Fruit fly (Drosophila melanogaster): Measurements from ENCODE around the gene Dnz1.

The Dnz1 gene

DNA sequence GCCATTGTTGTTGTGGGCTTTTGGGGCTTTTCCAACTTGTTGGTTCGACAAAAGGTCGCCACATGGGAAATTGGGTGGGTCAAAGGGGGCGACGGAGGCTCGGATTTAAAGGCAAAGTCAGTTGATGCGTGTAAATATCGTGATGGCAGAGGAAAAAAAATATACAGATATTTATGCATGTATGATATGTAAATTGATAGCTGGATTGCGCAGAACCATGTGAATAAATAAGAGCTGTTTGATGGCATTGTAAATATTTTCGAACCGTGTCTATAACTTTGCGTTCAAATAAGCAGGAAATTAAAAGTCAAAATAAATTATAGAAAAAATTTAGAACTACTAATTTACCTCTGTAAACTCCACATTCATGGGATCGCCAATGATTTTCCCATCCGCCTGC is 33.8 kb downstream of the Dnz1 start:
- TF ChIP-seq CTCF (optimal IDR thresholded peaks at IDR 0.05) (no peak), CG8478 (optimal IDR thresholded peaks at IDR 0.05) (no peak)

DNA sequence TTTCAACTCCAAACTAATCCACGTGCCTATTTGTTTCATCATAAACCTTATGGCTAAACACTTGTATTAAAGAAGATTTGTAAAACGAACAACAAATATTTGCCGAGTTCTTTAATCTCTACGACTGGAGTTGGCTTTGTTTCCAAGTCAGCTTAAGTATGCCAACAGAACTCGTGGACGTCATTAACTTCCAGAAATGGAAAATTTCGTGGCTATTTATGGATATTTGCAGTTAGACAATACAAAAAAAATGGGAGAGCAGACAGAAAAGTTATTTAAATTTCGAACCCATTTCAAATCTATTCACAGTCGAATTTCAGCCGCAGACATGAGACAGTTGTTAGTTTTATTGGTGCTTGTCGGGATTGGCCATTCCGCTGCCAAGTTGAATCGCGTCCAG is 36.0 kb downstream of the Dnz1 start, which contains the start of gene CG17134:
Gene CG17134, plus strand, starts transcription at position 301 of the 400 bp plus-strand sequence.
- no peak for TF ChIP-seq CG8478 (optimal IDR thresholded peaks at IDR 0.05)

DNA sequence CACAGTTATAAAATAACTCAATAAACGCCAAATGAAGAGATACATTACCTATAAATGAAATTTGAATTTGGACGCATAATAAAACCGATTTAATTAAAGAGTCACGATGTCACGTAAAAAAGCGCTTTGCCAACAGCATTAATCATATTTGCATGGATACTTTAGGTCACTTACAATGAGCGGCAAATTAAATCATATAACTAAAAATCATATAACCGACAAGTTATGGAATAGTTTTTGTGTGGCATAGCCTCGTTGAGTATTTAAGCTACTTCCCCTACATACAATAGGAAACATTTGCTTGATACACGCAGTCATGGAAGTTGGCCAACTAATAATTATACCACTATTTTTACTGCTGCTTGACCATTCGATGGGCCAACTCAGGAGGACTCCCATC is 37.6 kb downstream of the Dnz1 start, which contains the start of gene CG6508:
Gene CG6508, plus strand, starts transcription at position 301 of the 400 bp plus-strand sequence.
- TF ChIP-seq CTCF (optimal IDR thresholded peaks at IDR 0.05) (no peak), CG8478 (optimal IDR thresholded peaks at IDR 0.05) (no peak)
